Worm (Caenorhabditis elegans) whole organism, early embryonic: ENCODE results near the gene C25F9.14.

Source experiments
- B0310.2 ChIP-seq: sonication (generic microtip); optimal IDR thresholded peaks from 2 replicates; lab custom pipeline; 2016; ENCODE audit warnings: mild to moderate bottlenecking, missing genetic modification characterization, missing compliant biosample characterization
- F13C5.2 ChIP-seq: sonication (generic microtip); optimal IDR thresholded peaks from 2 replicates; lab custom pipeline; 2017; ENCODE audit warnings: mild to moderate bottlenecking, missing genetic modification characterization, inconsistent platforms, missing compliant biosample characterization
- aly-1 ChIP-seq: sonication (generic microtip); optimal IDR thresholded peaks from 2 replicates; lab custom pipeline; 2016; ENCODE audit warnings: missing genetic modification characterization, missing compliant biosample characterization
- ama-1 ChIP-seq: fragments of 150-350 bp; optimal IDR thresholded peaks from 2 replicates; lab custom pipeline; 2014
- ceh-13 ChIP-seq: fragments of 200-800 bp; sonication (Bioruptor generic); optimal IDR thresholded peaks from 2 replicates; lab custom pipeline; 2018; ENCODE audit warnings: mild to moderate bottlenecking, missing genetic modification characterization, missing compliant biosample characterization
- ets-7 ChIP-seq: sonication (generic microtip); optimal IDR thresholded peaks from 2 replicates; lab custom pipeline; 2016; ENCODE audit warnings: missing genotype, missing genetic modification characterization, missing compliant biosample characterization
- flt-1 ChIP-seq: fragments of 200-800 bp; sonication (Bioruptor generic); IDR thresholded peaks from 2 replicates; pipeline ENCODE4 v1.3.6; 2022; ENCODE audit warnings: missing genetic modification characterization, missing compliant biosample characterization
- hmbx-1 ChIP-seq: sonication (generic microtip); optimal IDR thresholded peaks from 2 replicates; lab custom pipeline; 2016; ENCODE audit warnings: mild to moderate bottlenecking, missing genetic modification characterization, missing compliant biosample characterization
- hnd-1 ChIP-seq: sonication (generic microtip); optimal IDR thresholded peaks from 2 replicates; lab custom pipeline; 2016; ENCODE audit warnings: missing genetic modification characterization, missing compliant biosample characterization
- pes-1 ChIP-seq: fragments of 200-800 bp; sonication (Bioruptor generic); IDR thresholded peaks from 2 replicates; pipeline ENCODE4 v1.3.6; 2022; ENCODE audit warnings: missing genetic modification reagents, missing genetic modification characterization, missing compliant biosample characterization
- scrt-1 ChIP-seq: fragments of 200-800 bp; sonication (Bioruptor generic); IDR thresholded peaks from 2 replicates; pipeline ENCODE4 v1.3.6; 2022; ENCODE audit warnings: missing genetic modification characterization, missing compliant biosample characterization
- sea-1 ChIP-seq: fragments of 200-800 bp; sonication (Bioruptor generic); conservative IDR thresholded peaks from 2 replicates; pipeline ENCODE4 v1.3.6; 2022; ENCODE audit warnings: missing genetic modification characterization, missing compliant biosample characterization
- tbx-11 ChIP-seq: fragments of 200-800 bp; sonication (Bioruptor generic); IDR thresholded peaks from 2 replicates; pipeline ENCODE4 v1.3.6; 2022; ENCODE audit warnings: missing genetic modification characterization, missing compliant biosample characterization
- tbx-37 ChIP-seq: fragments of 200-800 bp; sonication (Bioruptor generic); conservative IDR thresholded peaks from 2 replicates; pipeline ENCODE4 v1.3.6; 2022; ENCODE audit warnings: missing genetic modification reagents, missing genetic modification characterization, missing compliant biosample characterization

- TF ChIP-seq ama-1 (no peak), aly-1 (tag; lab: Kevin White, UChicago) (no peak), ceh-13 (GFP tag; lab: Kevin White, UChicago) (no peak), ets-7 (no peak), tbx-11 (GFP tag; lab: Robert Waterston, UW) (no peak), tbx-37 (GFP tag; lab: Robert Waterston, UW) (no peak), B0310.2 (tag; lab: Kevin White, UChicago) (no peak), F13C5.2 (tag; lab: Kevin White, UChicago) (no peak), flt-1 (GFP tag; lab: Robert Waterston, UW) (no peak), scrt-1 (no peak), hmbx-1 (tag; lab: Kevin White, UChicago) (no peak), pes-1 (GFP tag; lab: Robert Waterston, UW) (no peak), hnd-1 (tag; lab: Kevin White, UChicago) (no peak), sea-1 (no peak)
Observed at ce11 chrV:19410663-19411062, 25.6 kb upstream of the C25F9.14 start, which contains the start of gene C25F9.5.
